Worm (Caenorhabditis elegans) whole organism, early embryonic: Measurements from ENCODE around the gene str-30.

Source experiments
- B0310.2 ChIP-seq: sonication (generic microtip); optimal IDR thresholded peaks from 2 replicates; lab custom pipeline; 2016; ENCODE audit warnings: mild to moderate bottlenecking, missing genetic modification characterization, missing compliant biosample characterization
- F13C5.2 ChIP-seq: sonication (generic microtip); optimal IDR thresholded peaks from 2 replicates; lab custom pipeline; 2017; ENCODE audit warnings: mild to moderate bottlenecking, missing genetic modification characterization, inconsistent platforms, missing compliant biosample characterization
- aly-1 ChIP-seq: sonication (generic microtip); optimal IDR thresholded peaks from 2 replicates; lab custom pipeline; 2016; ENCODE audit warnings: missing genetic modification characterization, missing compliant biosample characterization
- ama-1 ChIP-seq: fragments of 150-350 bp; optimal IDR thresholded peaks from 2 replicates; lab custom pipeline; 2014
- ceh-13 ChIP-seq: fragments of 200-800 bp; sonication (Bioruptor generic); optimal IDR thresholded peaks from 2 replicates; lab custom pipeline; 2018; ENCODE audit warnings: mild to moderate bottlenecking, missing genetic modification characterization, missing compliant biosample characterization
- ceh-36 ChIP-seq: sonication (generic microtip); optimal IDR thresholded peaks from 2 replicates; lab custom pipeline; 2016; ENCODE audit warnings: missing genetic modification characterization, inconsistent platforms, missing compliant biosample characterization
- ets-7 ChIP-seq: sonication (generic microtip); optimal IDR thresholded peaks from 2 replicates; lab custom pipeline; 2016; ENCODE audit warnings: missing genotype, missing genetic modification characterization, missing compliant biosample characterization
- flt-1 ChIP-seq: fragments of 200-800 bp; sonication (Bioruptor generic); IDR thresholded peaks from 2 replicates; pipeline ENCODE4 v1.3.6; 2022; ENCODE audit warnings: missing genetic modification characterization, missing compliant biosample characterization
- hmbx-1 ChIP-seq: sonication (generic microtip); optimal IDR thresholded peaks from 2 replicates; lab custom pipeline; 2016; ENCODE audit warnings: mild to moderate bottlenecking, missing genetic modification characterization, missing compliant biosample characterization
- hmg-4 ChIP-seq: fragments of 200-800 bp; sonication (Bioruptor generic); optimal IDR thresholded peaks from 2 replicates; lab custom pipeline; 2018; ENCODE audit warnings: mild to moderate bottlenecking, missing genetic modification characterization, missing compliant biosample characterization
- hnd-1 ChIP-seq: sonication (generic microtip); optimal IDR thresholded peaks from 2 replicates; lab custom pipeline; 2016; ENCODE audit warnings: missing genetic modification characterization, missing compliant biosample characterization
- pes-1 ChIP-seq: fragments of 200-800 bp; sonication (Bioruptor generic); IDR thresholded peaks from 2 replicates; pipeline ENCODE4 v1.3.6; 2022; ENCODE audit warnings: missing genetic modification reagents, missing genetic modification characterization, missing compliant biosample characterization
- scrt-1 ChIP-seq: fragments of 200-800 bp; sonication (Bioruptor generic); IDR thresholded peaks from 2 replicates; pipeline ENCODE4 v1.3.6; 2022; ENCODE audit warnings: missing genetic modification characterization, missing compliant biosample characterization
- sea-1 ChIP-seq: fragments of 200-800 bp; sonication (Bioruptor generic); conservative IDR thresholded peaks from 2 replicates; pipeline ENCODE4 v1.3.6; 2022; ENCODE audit warnings: missing genetic modification characterization, missing compliant biosample characterization
- tbx-11 ChIP-seq: fragments of 200-800 bp; sonication (Bioruptor generic); IDR thresholded peaks from 2 replicates; pipeline ENCODE4 v1.3.6; 2022; ENCODE audit warnings: missing genetic modification characterization, missing compliant biosample characterization
- tbx-37 ChIP-seq: fragments of 200-800 bp; sonication (Bioruptor generic); conservative IDR thresholded peaks from 2 replicates; pipeline ENCODE4 v1.3.6; 2022; ENCODE audit warnings: missing genetic modification reagents, missing genetic modification characterization, missing compliant biosample characterization
- tra-4 ChIP-seq: sonication (generic microtip); optimal IDR thresholded peaks from 2 replicates; lab custom pipeline; 2017; ENCODE audit warnings: missing genetic modification characterization, missing compliant biosample characterization

str-30 gene

DNA sequence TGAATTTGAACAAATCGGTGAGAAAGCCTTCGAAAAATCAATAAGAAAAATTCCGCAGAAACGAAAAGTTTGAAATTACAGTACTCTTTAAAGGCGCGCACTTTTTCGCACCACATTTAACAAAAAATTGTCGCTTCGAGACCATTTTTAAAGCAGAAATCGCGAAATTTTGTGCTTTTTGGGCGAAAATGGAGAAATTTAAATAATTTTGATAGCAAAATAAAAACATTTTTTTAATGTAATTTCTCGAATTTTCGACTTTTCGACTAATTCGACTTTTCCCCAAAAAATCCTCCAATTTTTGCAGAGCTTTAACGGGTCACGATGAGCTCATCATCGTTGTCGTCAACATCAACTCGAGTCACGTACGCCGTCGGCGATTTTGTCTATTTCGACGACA, 20.2 kb upstream of the str-30 start, which contains the start of gene lin-40:
Gene lin-40, plus strand, starts transcription at position 301 of the 400 bp plus-strand sequence.
- TF ChIP-seq ama-1 (lab: Kevin White, UChicago) (no peak), sea-1 (GFP tag; lab: Robert Waterston, UW) (no peak), pes-1 (GFP tag; lab: Robert Waterston, UW) (no peak), ceh-36 (tag; lab: Kevin White, UChicago) (no peak), flt-1 (GFP tag; lab: Robert Waterston, UW) (no peak), aly-1 (no peak), scrt-1 (no peak), tbx-37 (GFP tag; lab: Robert Waterston, UW) (no peak), ceh-13 (GFP tag; lab: Kevin White, UChicago) (no peak), tbx-11 (no peak), hmg-4 (GFP tag; lab: Kevin White, UChicago) (no peak), hnd-1 (tag; lab: Kevin White, UChicago) (no peak), tra-4 (no peak), F13C5.2 (tag; lab: Kevin White, UChicago) (no peak), ets-7 (tag; lab: Kevin White, UChicago) (no peak), B0310.2 (tag; lab: Kevin White, UChicago) (no peak), hmbx-1 (no peak)

DNA sequence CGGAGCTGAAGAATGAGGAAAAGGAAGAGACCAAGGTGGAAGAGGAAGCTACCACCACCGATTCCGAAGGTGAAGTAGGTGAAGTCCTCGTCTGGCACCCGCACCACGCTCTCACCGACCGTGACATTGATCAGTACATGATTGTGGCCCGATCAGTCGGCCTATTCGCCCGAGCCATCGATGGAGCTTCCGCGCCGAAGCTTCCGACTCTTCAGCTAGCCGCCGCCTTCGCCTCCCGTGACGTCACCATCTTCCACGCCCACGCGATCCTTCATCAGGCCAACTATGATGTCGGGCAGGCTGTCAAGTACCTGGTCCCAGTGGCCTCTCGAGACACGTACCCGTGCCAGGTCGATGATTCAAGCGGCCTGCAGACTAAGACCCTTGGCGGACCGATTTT, 18.7 kb upstream of the str-30 start:
- TF ChIP-seq sea-1 (GFP tag; lab: Robert Waterston, UW) (no peak), tra-4 (no peak), hmg-4 (GFP tag; lab: Kevin White, UChicago) (no peak), hnd-1 (tag; lab: Kevin White, UChicago) (no peak), F13C5.2 (tag; lab: Kevin White, UChicago) (no peak), flt-1 (GFP tag; lab: Robert Waterston, UW) (no peak), pes-1 (GFP tag; lab: Robert Waterston, UW) (no peak), hmbx-1 (no peak), ama-1 (lab: Kevin White, UChicago) (no peak), aly-1 (no peak), tbx-11 (no peak), B0310.2 (tag; lab: Kevin White, UChicago) (no peak), scrt-1 (no peak), tbx-37 (GFP tag; lab: Robert Waterston, UW) (no peak), ceh-36 (tag; lab: Kevin White, UChicago) (no peak)

DNA sequence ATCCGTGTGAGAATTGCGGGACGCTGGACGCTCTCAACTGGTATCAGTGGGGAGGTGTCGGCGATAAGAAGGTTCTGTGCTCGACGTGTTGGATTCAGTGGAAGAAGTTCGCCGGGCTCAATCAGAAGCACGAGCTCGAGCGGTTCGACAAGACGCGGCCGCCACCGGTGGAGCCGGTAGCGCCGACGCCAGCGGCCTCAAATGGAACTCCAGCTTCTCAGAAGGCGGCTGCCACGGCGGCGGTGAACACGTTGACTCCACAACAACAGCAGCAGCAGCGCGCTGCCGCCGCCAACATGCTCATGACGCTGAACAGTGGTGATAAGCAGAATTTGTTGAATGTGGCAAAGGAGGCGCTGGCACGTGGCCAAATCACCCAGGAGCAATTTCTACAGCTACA, 18.0 kb upstream of the str-30 start:
- TF ChIP-seq pes-1 (GFP tag; lab: Robert Waterston, UW), result no peak
- no peak for TF ChIP-seq flt-1 (GFP tag; lab: Robert Waterston, UW)
- no peak for TF ChIP-seq scrt-1
- TF ChIP-seq sea-1 (GFP tag; lab: Robert Waterston, UW), result no peak
- TF ChIP-seq tbx-11, result no peak
- no peak for TF ChIP-seq ceh-36 (tag; lab: Kevin White, UChicago)
- no peak for TF ChIP-seq ets-7 (tag; lab: Kevin White, UChicago)
- TF ChIP-seq tra-4, result no peak
- no peak for TF ChIP-seq ceh-13 (GFP tag; lab: Kevin White, UChicago)
- no peak for TF ChIP-seq tbx-37 (GFP tag; lab: Robert Waterston, UW)
- TF ChIP-seq hnd-1 (tag; lab: Kevin White, UChicago), result no peak
- TF ChIP-seq F13C5.2 (tag; lab: Kevin White, UChicago), result no peak
- no peak for TF ChIP-seq B0310.2 (tag; lab: Kevin White, UChicago)
- no peak for TF ChIP-seq hmg-4 (GFP tag; lab: Kevin White, UChicago)

DNA sequence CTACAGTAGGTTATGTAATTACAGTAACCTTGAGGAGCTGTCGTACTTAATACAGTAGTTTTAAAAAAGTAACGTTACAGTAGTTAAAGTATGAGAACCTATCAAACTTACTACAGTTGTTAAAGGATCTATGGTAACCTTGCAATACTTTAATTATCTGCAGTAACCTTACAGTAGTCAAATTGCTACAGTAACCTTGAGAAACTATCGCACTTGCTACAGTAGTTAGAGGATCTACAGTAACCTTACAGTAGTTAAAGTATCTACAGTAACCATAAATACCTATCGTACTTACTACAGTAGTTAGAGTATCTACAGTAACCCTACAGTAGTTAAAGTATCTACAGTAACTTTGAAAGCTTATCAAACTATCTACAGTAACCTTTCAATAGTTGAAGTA, 13.3 kb upstream of the str-30 start:
- TF ChIP-seq pes-1 (GFP tag; lab: Robert Waterston, UW), result no peak
- no peak for TF ChIP-seq ets-7 (tag; lab: Kevin White, UChicago)

DNA sequence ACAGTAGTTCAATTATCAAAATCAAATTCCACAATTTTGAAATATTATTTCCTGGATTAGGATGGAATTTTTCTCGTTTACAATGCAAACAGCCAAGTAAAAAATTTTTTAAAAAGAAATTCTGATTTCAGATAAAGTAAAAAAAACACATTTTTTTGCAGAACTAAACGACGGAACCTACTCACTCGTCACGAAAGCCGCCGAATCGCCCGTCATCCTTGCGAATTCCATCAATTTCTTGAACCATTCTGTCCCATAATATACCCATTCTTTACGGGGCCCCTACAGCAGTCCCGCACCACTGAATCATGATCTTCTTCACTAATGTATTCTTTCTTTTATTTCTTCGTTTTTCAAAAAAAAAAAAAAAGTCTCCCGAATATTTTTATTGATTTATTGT, 12.7 kb upstream of the str-30 start:
- TF ChIP-seq scrt-1, result no peak

DNA sequence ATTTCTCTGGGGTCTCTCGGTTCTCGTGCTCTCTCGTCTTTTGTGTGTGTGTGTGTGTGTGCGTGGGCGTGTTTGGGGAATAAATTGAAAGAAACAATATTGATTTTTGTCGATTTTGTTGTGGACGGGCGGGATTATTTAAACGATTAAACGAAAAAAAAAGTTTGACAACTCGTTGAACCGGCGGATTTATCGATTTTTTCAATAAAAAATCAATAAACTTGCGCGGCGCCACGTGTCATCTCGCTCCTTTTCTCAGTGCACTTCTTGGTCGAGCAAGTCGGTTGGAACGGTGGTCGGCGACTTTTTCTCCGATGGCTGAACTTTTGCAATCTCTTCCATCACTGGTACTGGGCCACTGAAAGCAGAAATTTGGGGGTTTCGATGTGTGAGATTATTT, 11.9 kb upstream of the str-30 start:
- TF ChIP-seq ceh-36 (tag; lab: Kevin White, UChicago) (peak; percentile 14), sea-1 (GFP tag; lab: Robert Waterston, UW) (no peak), B0310.2 (tag; lab: Kevin White, UChicago) (no peak)

DNA sequence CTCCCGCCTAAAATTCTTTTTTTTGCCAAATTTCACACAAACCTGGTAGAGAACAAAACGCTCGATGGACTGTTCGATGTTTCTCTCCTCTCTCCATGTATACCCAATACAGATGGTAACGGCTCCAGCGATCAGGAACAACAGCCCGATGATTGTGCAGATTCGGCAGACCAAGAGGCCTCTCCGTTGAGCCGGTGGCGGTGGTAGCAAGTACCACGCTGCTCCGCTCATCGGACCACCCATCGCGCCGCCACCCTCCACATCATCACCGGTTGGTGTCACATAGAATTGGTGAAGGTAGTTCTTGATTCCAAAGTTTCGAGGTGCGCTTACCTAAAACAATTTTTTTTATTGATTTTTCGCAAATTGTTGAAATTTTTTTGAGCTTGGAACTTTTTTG, 10.1 kb upstream of the str-30 start:
- TF ChIP-seq sea-1 (GFP tag; lab: Robert Waterston, UW) (no peak), ama-1 (lab: Kevin White, UChicago) (no peak), hnd-1 (tag; lab: Kevin White, UChicago) (no peak), tra-4 (no peak), hmbx-1 (no peak), aly-1 (no peak), scrt-1 (no peak), B0310.2 (tag; lab: Kevin White, UChicago) (no peak), pes-1 (GFP tag; lab: Robert Waterston, UW) (no peak), hmg-4 (GFP tag; lab: Kevin White, UChicago) (no peak), F13C5.2 (tag; lab: Kevin White, UChicago) (no peak), flt-1 (GFP tag; lab: Robert Waterston, UW) (no peak), tbx-37 (GFP tag; lab: Robert Waterston, UW) (no peak), tbx-11 (no peak), ets-7 (tag; lab: Kevin White, UChicago) (no peak), ceh-36 (tag; lab: Kevin White, UChicago) (no peak), ceh-13 (GFP tag; lab: Kevin White, UChicago) (no peak)

DNA sequence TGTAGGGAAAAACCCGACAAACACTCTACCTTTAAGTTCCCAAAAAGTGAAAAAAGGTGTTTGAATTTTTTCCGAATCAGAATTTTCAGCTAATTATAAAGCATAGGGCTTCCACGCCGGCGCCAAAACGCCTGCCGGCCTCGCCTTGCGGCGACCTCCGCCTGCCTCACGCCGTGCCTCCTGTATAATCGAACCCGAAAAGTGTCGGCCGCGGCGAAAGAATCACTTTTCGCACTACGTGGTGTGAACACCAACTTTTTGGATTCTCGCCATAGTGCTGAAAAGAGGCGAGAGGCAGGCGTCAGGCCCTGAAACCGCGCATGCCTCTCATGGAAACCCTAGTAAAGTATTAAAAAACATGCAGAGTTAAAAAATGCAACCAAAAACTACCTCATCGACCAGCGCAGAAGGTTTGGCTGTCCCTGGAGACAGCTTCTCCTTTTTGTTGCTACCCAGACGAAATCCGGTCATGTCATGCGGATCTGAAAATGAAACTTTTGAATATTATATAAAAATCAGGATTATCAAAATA, 9.3 kb upstream of the str-30 start, which contains the start of gene nrsn-1:
Gene nrsn-1, minus strand, starts transcription at position 482 of the 532 bp plus-strand sequence.
- no peak for TF ChIP-seq ceh-36 (tag; lab: Kevin White, UChicago)
- TF ChIP-seq flt-1 (GFP tag; lab: Robert Waterston, UW), result no peak
- TF ChIP-seq ama-1 (lab: Kevin White, UChicago), result no peak
- no peak for TF ChIP-seq tbx-11
- TF ChIP-seq scrt-1, result no peak
- TF ChIP-seq tbx-37 (GFP tag; lab: Robert Waterston, UW), result no peak
- TF ChIP-seq aly-1, result no peak
